Worm (Caenorhabditis elegans) whole organism, mixed stage, embryonic: ENCODE measurements around the gene ubc-21.

Source experiments
- M03D4.4 ChIP-seq: sonication (generic microtip); optimal IDR thresholded peaks from 2 replicates; lab custom pipeline; 2017; ENCODE audit warnings: mild to moderate bottlenecking, missing genetic modification characterization, missing compliant biosample characterization
- bed-3 ChIP-seq: fragments of 200-800 bp; sonication (Bioruptor generic); optimal IDR thresholded peaks from 3 replicates; lab custom pipeline; 2018; ENCODE audit warnings: mild to moderate bottlenecking, missing genetic modification characterization, moderate library complexity, missing compliant biosample characterization
- ceh-43 ChIP-seq: fragments of 200-800 bp; sonication (Bioruptor generic); optimal IDR thresholded peaks from 2 replicates; lab custom pipeline; 2018; ENCODE audit warnings: mild to moderate bottlenecking, missing genetic modification characterization, moderate library complexity, missing compliant biosample characterization
- ces-1 ChIP-seq: fragments of 150-350 bp; optimal IDR thresholded peaks from 2 replicates; lab custom pipeline; 2014; ENCODE audit warnings: missing biosample characterization, missing genetic modification reagents, missing genetic modification characterization
- cnd-1 ChIP-seq: fragments of 200-800 bp; sonication (Bioruptor generic); optimal IDR thresholded peaks from 2 replicates; lab custom pipeline; 2018; ENCODE audit warnings: mild to moderate bottlenecking, missing genetic modification characterization, missing compliant biosample characterization
- drap-1 ChIP-seq: fragments of 200-800 bp; sonication (Bioruptor generic); optimal IDR thresholded peaks from 3 replicates; lab custom pipeline; 2018; ENCODE audit warnings: mild to moderate bottlenecking, missing genetic modification characterization, missing compliant biosample characterization
- flh-1 ChIP-seq: fragments of 200-800 bp; sonication (Bioruptor generic); optimal IDR thresholded peaks from 2 replicates; lab custom pipeline; 2018; ENCODE audit warnings: mild to moderate bottlenecking, missing genetic modification characterization, moderate library complexity, missing compliant biosample characterization
- ham-2 ChIP-seq: fragments of 200-800 bp; sonication (Bioruptor generic); optimal IDR thresholded peaks from 2 replicates; lab custom pipeline; 2018; ENCODE audit warnings: mild to moderate bottlenecking, missing genetic modification characterization, missing compliant biosample characterization
- hlh-1 ChIP-seq: fragments of 150-350 bp; optimal IDR thresholded peaks from 2 replicates; lab custom pipeline; 2014; ENCODE audit warnings: missing biosample characterization, missing genetic modification reagents, missing genetic modification characterization
- lin-13 ChIP-seq: fragments of 150-350 bp; optimal IDR thresholded peaks from 2 replicates; lab custom pipeline; 2014; ENCODE audit warnings: missing biosample characterization, missing genetic modification characterization
- lin-32 ChIP-seq: fragments of 200-800 bp; sonication (Bioruptor generic); optimal IDR thresholded peaks from 2 replicates; lab custom pipeline; 2018; ENCODE audit warnings: mild to moderate bottlenecking, missing genetic modification characterization, missing compliant biosample characterization
- lsy-2 ChIP-seq: fragments of 150-350 bp; optimal IDR thresholded peaks from 2 replicates; lab custom pipeline; 2014; ENCODE audit warnings: missing biosample characterization, missing genetic modification characterization
- mep-1 ChIP-seq: fragments of 150-350 bp; optimal IDR thresholded peaks from 2 replicates; lab custom pipeline; 2017; ENCODE audit warnings: missing biosample characterization, missing genetic modification reagents, missing genetic modification characterization, inconsistent platforms
- mls-2 ChIP-seq: sonication (generic microtip); optimal IDR thresholded peaks from 2 replicates; lab custom pipeline; 2016; ENCODE audit warnings: mild to moderate bottlenecking, missing genetic modification characterization, moderate library complexity, missing compliant biosample characterization
- nhr-12 ChIP-seq: fragments of 150-350 bp; optimal IDR thresholded peaks from 2 replicates; lab custom pipeline; 2014; ENCODE audit warnings: missing biosample characterization, missing genetic modification characterization
- nhr-2 ChIP-seq: fragments of 150-350 bp; optimal IDR thresholded peaks from 2 replicates; lab custom pipeline; 2014; ENCODE audit warnings: missing biosample characterization, missing genetic modification characterization
- nhr-237 ChIP-seq: fragments of 150-350 bp; optimal IDR thresholded peaks from 2 replicates; lab custom pipeline; 2014; ENCODE audit warnings: missing biosample characterization, missing genetic modification characterization
- nhr-76 ChIP-seq: sonication (generic microtip); optimal IDR thresholded peaks from 2 replicates; lab custom pipeline; 2017; ENCODE audit warnings: missing biosample characterization, missing genetic modification characterization
- pha-4 ChIP-seq: fragments of 150-350 bp; optimal IDR thresholded peaks from 2 replicates; lab custom pipeline; 2018; ENCODE audit warnings: missing biosample characterization, missing genetic modification reagents, missing genetic modification characterization
- sem-2 ChIP-seq: fragments of 200-800 bp; sonication (Bioruptor generic); optimal IDR thresholded peaks from 2 replicates; lab custom pipeline; 2018; ENCODE audit warnings: mild to moderate bottlenecking, missing genetic modification characterization, missing compliant biosample characterization
- snpc-4 ChIP-seq: fragments of 150-350 bp; optimal IDR thresholded peaks from 2 replicates; lab custom pipeline; 2014; ENCODE audit warnings: missing biosample characterization, missing genetic modification characterization
- sptf-1 ChIP-seq: sonication (generic microtip); optimal IDR thresholded peaks from 2 replicates; lab custom pipeline; 2017; ENCODE audit warnings: mild to moderate bottlenecking, missing genetic modification characterization, moderate library complexity, missing compliant biosample characterization
- tbx-8 ChIP-seq: fragments of 200-800 bp; sonication (Bioruptor generic); optimal IDR thresholded peaks from 2 replicates; lab custom pipeline; 2018; ENCODE audit warnings: mild to moderate bottlenecking, missing genetic modification characterization, moderate library complexity, missing compliant biosample characterization
- unc-39 ChIP-seq: fragments of 150-350 bp; optimal IDR thresholded peaks from 2 replicates; lab custom pipeline; 2014; ENCODE audit warnings: missing biosample characterization, missing genetic modification characterization
- zip-8 ChIP-seq: fragments of 150-350 bp; optimal IDR thresholded peaks from 2 replicates; lab custom pipeline; 2014; ENCODE audit warnings: missing biosample characterization, missing genetic modification characterization
- ztf-11 ChIP-seq: fragments of 150-350 bp; optimal IDR thresholded peaks from 2 replicates; lab custom pipeline; 2014; ENCODE audit warnings: missing biosample characterization, missing genetic modification characterization

Gene ubc-21

DNA sequence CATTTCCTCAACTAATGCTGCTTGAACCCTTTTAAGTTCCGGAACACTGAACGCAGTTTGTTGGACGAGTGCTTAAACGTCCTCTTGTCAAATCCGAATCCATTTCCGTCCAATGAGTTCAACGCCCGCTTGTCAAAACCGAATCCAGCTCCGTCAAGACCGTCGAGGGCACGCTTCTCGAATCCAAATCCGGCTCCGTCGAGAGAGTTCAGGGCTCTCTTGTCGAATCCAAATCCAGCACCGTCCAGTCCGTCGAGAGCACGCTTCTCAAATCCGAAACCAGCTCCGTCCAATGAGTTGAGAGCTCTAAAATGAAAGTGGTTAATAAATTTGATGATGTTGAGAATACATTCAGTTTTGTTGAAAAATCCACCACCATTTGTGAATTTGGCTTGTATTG lies 48.3 kb downstream of the ubc-21 start:
- TF ChIP-seq pha-4: no peak
- TF ChIP-seq nhr-12: no peak
- no peak for TF ChIP-seq tbx-8 (GFP tag; lab: Kevin White, UChicago)
- no peak for TF ChIP-seq snpc-4 (tag; lab: Kevin White, UChicago)
- no peak for TF ChIP-seq mep-1
- no peak for TF ChIP-seq drap-1
- no peak for TF ChIP-seq ceh-43
- no peak for TF ChIP-seq nhr-76 (tag; lab: Kevin White, UChicago)
- TF ChIP-seq mls-2 (tag; lab: Kevin White, UChicago): no peak
- no peak for TF ChIP-seq lin-32 (GFP tag; lab: Kevin White, UChicago)
- TF ChIP-seq M03D4.4 (tag; lab: Kevin White, UChicago): no peak
- TF ChIP-seq lsy-2 (tag; lab: Kevin White, UChicago): no peak
- no peak for TF ChIP-seq hlh-1 (tag; lab: Kevin White, UChicago)
- no peak for TF ChIP-seq flh-1

ce11 chrX:8918792-8919191 lies 49.4 kb downstream of the ubc-21 start:
- TF ChIP-seq ces-1 (GFP tag; lab: Kevin White, UChicago) (peak; percentile 98), bed-3 (GFP tag; lab: Kevin White, UChicago) (no peak)

- TF ChIP-seq pha-4: no peak
- TF ChIP-seq ztf-11 (tag; lab: Kevin White, UChicago): no peak
- no peak for TF ChIP-seq zip-8 (tag; lab: Kevin White, UChicago)
- no peak for TF ChIP-seq M03D4.4 (tag; lab: Kevin White, UChicago)
- no peak for TF ChIP-seq sem-2
- no peak for TF ChIP-seq bed-3 (GFP tag; lab: Kevin White, UChicago)
- no peak for TF ChIP-seq nhr-2 (tag; lab: Kevin White, UChicago)
- TF ChIP-seq lin-13: no peak
- TF ChIP-seq unc-39 (tag; lab: Kevin White, UChicago): no peak
- no peak for TF ChIP-seq snpc-4 (tag; lab: Kevin White, UChicago)
- TF ChIP-seq cnd-1 (tag; lab: Kevin White, UChicago): no peak
- TF ChIP-seq sptf-1 (tag; lab: Kevin White, UChicago): no peak
Measured at ce11 chrX:8919323-8919722, 49.9 kb downstream of the ubc-21 start, which contains the start of gene nlp-14. TSS of gene nlp-14 (minus strand) at chrX:8919423.

DNA sequence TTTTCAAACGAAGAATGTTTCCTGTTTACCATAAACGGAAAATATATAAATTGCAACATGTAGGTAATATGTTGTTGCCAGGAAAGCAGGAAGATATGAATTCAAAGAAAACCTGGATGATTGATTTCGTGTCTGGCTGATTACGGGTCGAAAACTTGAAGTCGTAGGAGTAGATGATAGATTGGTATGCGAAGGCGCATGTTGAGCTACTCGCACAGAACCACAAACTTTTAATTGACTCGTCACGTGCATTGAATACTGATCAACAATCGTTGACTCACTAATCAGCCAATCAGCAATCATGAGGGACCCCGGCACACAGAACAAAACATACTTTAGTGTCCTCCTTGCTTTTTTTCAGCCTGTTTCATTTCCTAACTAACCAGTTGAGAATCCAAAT lies 51.8 kb downstream of the ubc-21 start:
- TF ChIP-seq unc-39 (tag; lab: Kevin White, UChicago) (no peak), cnd-1 (tag; lab: Kevin White, UChicago) (no peak), mep-1 (no peak), pha-4 (no peak), nhr-12 (no peak), hlh-1 (tag; lab: Kevin White, UChicago) (no peak), bed-3 (GFP tag; lab: Kevin White, UChicago) (no peak), nhr-237 (tag; lab: Kevin White, UChicago) (no peak), tbx-8 (GFP tag; lab: Kevin White, UChicago) (no peak), ham-2 (GFP tag; lab: Kevin White, UChicago) (no peak), lsy-2 (tag; lab: Kevin White, UChicago) (no peak), zip-8 (tag; lab: Kevin White, UChicago) (no peak), M03D4.4 (tag; lab: Kevin White, UChicago) (no peak), snpc-4 (tag; lab: Kevin White, UChicago) (no peak), ceh-43 (no peak)
- TF ChIP-seq, all 35 proteins: peak for 0
